Worm (Caenorhabditis elegans) whole organism, L3 larva: ENCODE measurements around the gene srt-7.

Experiments used
- ama-1 ChIP-seq: fragments of 150-350 bp; optimal IDR thresholded peaks from 2 replicates; lab custom pipeline; 2018
- ceh-28 ChIP-seq: fragments of 150-350 bp; optimal IDR thresholded peaks from 2 replicates; lab custom pipeline; 2014; ENCODE audit warnings: missing biosample characterization, missing genetic modification reagents, missing genetic modification characterization
- nfya-1 ChIP-seq: sonication (generic microtip); optimal IDR thresholded peaks from 2 replicates; lab custom pipeline; 2017; ENCODE audit warnings: missing genetic modification characterization, mild to moderate bottlenecking, missing compliant biosample characterization, antibody characterized with exemption, moderate library complexity; ENCODE audit not compliant: insufficient read depth
- nhr-12 ChIP-seq: fragments of 150-350 bp; optimal IDR thresholded peaks from 2 replicates; lab custom pipeline; 2014; ENCODE audit warnings: missing biosample characterization, missing genetic modification characterization
- pqm-1 ChIP-seq: fragments of 150-350 bp; optimal IDR thresholded peaks from 2 replicates; lab custom pipeline; 2017; ENCODE audit warnings: missing biosample characterization, missing genetic modification characterization, inconsistent platforms
- unc-39 ChIP-seq: sonication (generic microtip); optimal IDR thresholded peaks from 4 replicates; lab custom pipeline; 2017; ENCODE audit warnings: missing biosample characterization, missing genetic modification characterization

DNA sequence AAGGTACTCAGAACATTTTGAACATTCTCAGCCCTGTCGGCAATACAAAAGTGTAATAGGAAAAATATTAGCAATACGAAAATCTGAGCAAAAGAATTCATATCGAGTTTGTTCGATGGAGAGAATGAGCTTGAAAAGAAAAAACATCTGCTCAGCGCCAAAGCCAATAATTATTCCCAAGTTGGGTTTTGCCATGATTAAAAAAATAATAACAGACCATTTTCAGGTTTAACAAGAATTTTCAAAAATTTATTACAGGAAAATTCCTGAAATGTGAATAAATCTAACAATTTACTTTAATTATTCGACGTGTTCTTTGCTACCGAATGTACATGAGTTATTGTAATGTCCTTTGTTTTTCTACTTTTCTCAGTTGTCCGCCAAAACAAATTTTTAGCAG lies 49.2 kb upstream of the srt-7 start, which contains the start of gene irld-38:
- no peak for TF ChIP-seq nhr-12 (tag; lab: Kevin White, UChicago)
- TF ChIP-seq nfya-1 (tag; lab: Kevin White, UChicago), result no peak
- TF ChIP-seq ama-1 (lab: Kevin White, UChicago), result no peak
- no peak for TF ChIP-seq pqm-1
- TF ChIP-seq unc-39 (tag; lab: Kevin White, UChicago), result no peak
- TF ChIP-seq ceh-28 (tag; lab: Kevin White, UChicago), result no peak
